Worm (Caenorhabditis elegans): ENCODE measurements around the gene ufbp-1.

Gene ufbp-1

ce11 chrIII:8410747-8411146 is 32.7 kb downstream of the ufbp-1 start:
- TF ChIP-seq unc-55 (GFP tag; optimal IDR thresholded peaks at IDR 0.05) (peak; percentile 30), mec-3 (tag; optimal IDR thresholded peaks at IDR 0.05; ENCODE audit: borderline replicate concordance) (no peak), sox-4 (tag; optimal IDR thresholded peaks at IDR 0.05) (no peak), dmd-4 (tag; optimal IDR thresholded peaks at IDR 0.05; ENCODE audit: borderline replicate concordance) (no peak), sdc-2 (tag; optimal IDR thresholded peaks at IDR 0.05) (no peak)

DNA sequence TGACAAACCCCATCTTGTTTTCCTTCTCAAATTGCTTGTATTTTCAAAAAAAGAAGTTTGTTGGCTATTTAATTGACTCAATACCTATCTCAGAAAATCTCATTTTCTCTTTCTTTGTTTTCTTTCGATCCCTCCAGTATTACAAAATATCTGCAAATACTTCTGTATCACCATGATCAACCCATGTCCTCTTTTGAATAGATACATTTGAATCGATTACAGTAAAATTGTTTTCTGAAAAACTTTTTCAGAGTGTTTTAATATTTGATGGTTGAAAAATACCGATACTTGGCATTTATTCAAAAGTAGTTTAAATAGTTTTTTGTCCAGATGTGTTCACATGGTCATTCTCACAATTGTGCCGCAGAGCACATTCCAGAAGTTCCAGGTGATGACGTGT is 34.2 kb downstream of the ufbp-1 start, which contains the start of gene ZK353.9:
Gene ZK353.9 (plus strand): TSS at position 331 of the 400 bp plus-strand sequence.
- TF ChIP-seq nfya-1 (tag; optimal IDR thresholded peaks at IDR 0.05) = no peak
- no peak for TF ChIP-seq pros-1 (tag; optimal IDR thresholded peaks at IDR 0.05)
- TF ChIP-seq pha-4 (tag; optimal IDR thresholded peaks at IDR 0.05) = no peak
- no peak for TF ChIP-seq ceh-31 (tag; optimal IDR thresholded peaks at IDR 0.05)
- TF ChIP-seq nhr-11 (tag; optimal IDR thresholded peaks at IDR 0.05) = no peak
- no peak for TF ChIP-seq ceh-14 (tag; optimal IDR thresholded peaks at IDR 0.05)
- no peak for TF ChIP-seq hlh-30 (tag; optimal IDR thresholded peaks at IDR 0.05; ENCODE audit: insufficient read depth)
- TF ChIP-seq tbx-7 (tag; optimal IDR thresholded peaks at IDR 0.05) = no peak
- TF ChIP-seq gmeb-2 (tag; optimal IDR thresholded peaks at IDR 0.05) = no peak
- no peak for TF ChIP-seq dmd-4 (tag; optimal IDR thresholded peaks at IDR 0.05; ENCODE audit: borderline replicate concordance)
- TF ChIP-seq ceh-22 (tag; optimal IDR thresholded peaks at IDR 0.05) = no peak
- no peak for TF ChIP-seq rnt-1 (tag; optimal IDR thresholded peaks at IDR 0.05)
- TF ChIP-seq Y22D7AL.16 (tag; optimal IDR thresholded peaks at IDR 0.05) = no peak
- TF ChIP-seq hlh-13 (GFP tag; optimal IDR thresholded peaks at IDR 0.05) = no peak
- TF ChIP-seq unc-42 (tag; optimal IDR thresholded peaks at IDR 0.05) = no peak
- TF ChIP-seq hlh-8 (tag; optimal IDR thresholded peaks at IDR 0.05) = no peak

DNA sequence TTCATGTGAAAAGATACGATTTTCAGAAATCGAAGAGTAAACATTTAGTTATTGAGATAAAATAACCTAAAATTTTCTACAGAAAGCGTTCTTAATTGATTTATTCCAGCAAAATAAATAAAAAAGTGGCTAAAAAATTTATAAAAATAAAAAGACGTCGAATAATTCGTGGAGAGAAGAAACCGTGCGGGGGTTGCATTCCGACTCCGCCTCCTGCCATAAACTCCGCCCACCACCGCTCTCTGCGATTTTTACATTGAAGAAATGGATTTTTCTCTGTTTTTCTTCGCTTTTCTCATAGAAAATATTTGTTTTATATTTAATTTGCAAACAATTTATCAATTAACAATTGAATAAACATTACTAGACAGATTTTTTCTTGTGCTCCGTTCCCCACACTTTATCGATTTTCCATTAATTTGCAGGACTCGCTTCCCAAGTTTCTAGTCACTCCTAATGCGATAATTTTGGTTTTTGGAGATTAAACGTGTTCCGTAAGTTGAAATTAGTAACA is 37.9 kb downstream of the ufbp-1 start, which contains the start of the genes ubxn-4 and cyy-1:
Gene ubxn-4 (minus strand): TSS at position 114 of the 514 bp plus-strand sequence.
Gene cyy-1 (plus strand): TSS at position 426 of the 514 bp plus-strand sequence.
- TF ChIP-seq hlh-13 (GFP tag; optimal IDR thresholded peaks at IDR 0.05) = no peak
- no peak for TF ChIP-seq syd-9 (tag; optimal IDR thresholded peaks at IDR 0.05)
- no peak for TF ChIP-seq sox-4 (tag; optimal IDR thresholded peaks at IDR 0.05)
- TF ChIP-seq elt-2 (tag; optimal IDR thresholded peaks at IDR 0.05) = peak; percentile 26
- TF ChIP-seq F13H6.1 (tag; optimal IDR thresholded peaks at IDR 0.05) = no peak
- no peak for TF ChIP-seq madf-2 (tag; optimal IDR thresholded peaks at IDR 0.05)
- no peak for TF ChIP-seq sox-2 (GFP tag; IDR thresholded peaks at IDR 0.05)
- no peak for TF ChIP-seq ceh-2 (tag; optimal IDR thresholded peaks at IDR 0.05)
- TF ChIP-seq ceh-45 (GFP tag; IDR thresholded peaks at IDR 0.05) = no peak
- TF ChIP-seq hlh-15 (tag; optimal IDR thresholded peaks at IDR 0.05) = no peak
- no peak for TF ChIP-seq sdc-2 (tag; optimal IDR thresholded peaks at IDR 0.05)
- no peak for TF ChIP-seq gmeb-2 (tag; optimal IDR thresholded peaks at IDR 0.05)
- no peak for TF ChIP-seq hlh-8 (tag; optimal IDR thresholded peaks at IDR 0.05)
- no peak for TF ChIP-seq pros-1 (tag; optimal IDR thresholded peaks at IDR 0.05)
- TF ChIP-seq ceh-31 (tag; optimal IDR thresholded peaks at IDR 0.05) = peak; percentile 3
- no peak for TF ChIP-seq ceh-18 (tag; optimal IDR thresholded peaks at IDR 0.05)
- no peak for TF ChIP-seq zip-5 (tag; optimal IDR thresholded peaks at IDR 0.05)
- peak; percentile 31 for TF ChIP-seq nfya-1 (tag; optimal IDR thresholded peaks at IDR 0.05)
- no peak for TF ChIP-seq dve-1 (tag; optimal IDR thresholded peaks at IDR 0.05)

DNA sequence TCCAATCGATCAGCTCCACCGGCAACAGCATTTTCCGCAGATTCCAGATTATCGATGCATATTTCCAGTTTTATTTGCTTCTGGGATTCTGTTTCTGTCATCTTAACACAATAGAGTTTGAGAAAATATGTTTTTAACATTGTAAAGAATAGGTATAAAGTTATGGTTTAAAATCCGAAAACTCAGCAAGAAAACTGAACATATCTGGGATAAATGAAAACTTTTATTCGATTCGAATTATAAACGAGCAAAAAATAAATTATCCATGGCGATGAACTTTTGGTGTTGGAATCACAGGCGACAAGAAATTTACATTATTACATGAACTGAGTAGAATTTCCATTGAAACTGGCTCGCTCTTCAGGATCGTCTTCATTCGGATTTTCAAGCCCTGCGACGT is 39.9 kb downstream of the ufbp-1 start, which contains the start of gene cutc-1:
Gene cutc-1 (minus strand): TSS at position 101 of the 400 bp plus-strand sequence.
- TF ChIP-seq F13H6.1 (tag; optimal IDR thresholded peaks at IDR 0.05) (no peak), ceh-18 (tag; optimal IDR thresholded peaks at IDR 0.05) (no peak), ama-1 (optimal IDR thresholded peaks at IDR 0.05) (no peak), ceh-45 (GFP tag; IDR thresholded peaks at IDR 0.05) (no peak), che-1 (tag; optimal IDR thresholded peaks at IDR 0.05) (no peak), zip-5 (tag; optimal IDR thresholded peaks at IDR 0.05) (no peak), nhr-232 (tag; optimal IDR thresholded peaks at IDR 0.05) (no peak), elt-2 (tag; optimal IDR thresholded peaks at IDR 0.05) (no peak), ceh-2 (tag; optimal IDR thresholded peaks at IDR 0.05) (no peak), rnt-1 (tag; optimal IDR thresholded peaks at IDR 0.05) (no peak), odd-2 (tag; optimal IDR thresholded peaks at IDR 0.05) (no peak)
